Worm (Caenorhabditis elegans) whole organism, early embryonic: Measurements from ENCODE around the gene popl-7.

ENCODE experiments used
- F13C5.2 ChIP-seq: sonication (generic microtip); optimal IDR thresholded peaks from 2 replicates; lab custom pipeline; 2017; ENCODE audit warnings: mild to moderate bottlenecking, missing genetic modification characterization, inconsistent platforms, missing compliant biosample characterization
- ceh-36 ChIP-seq: sonication (generic microtip); optimal IDR thresholded peaks from 2 replicates; lab custom pipeline; 2016; ENCODE audit warnings: missing genetic modification characterization, inconsistent platforms, missing compliant biosample characterization
- ets-7 ChIP-seq: sonication (generic microtip); optimal IDR thresholded peaks from 2 replicates; lab custom pipeline; 2016; ENCODE audit warnings: missing genotype, missing genetic modification characterization, missing compliant biosample characterization
- flt-1 ChIP-seq: fragments of 200-800 bp; sonication (Bioruptor generic); IDR thresholded peaks from 2 replicates; pipeline ENCODE4 v1.3.6; 2022; ENCODE audit warnings: missing genetic modification characterization, missing compliant biosample characterization
- hnd-1 ChIP-seq: sonication (generic microtip); optimal IDR thresholded peaks from 2 replicates; lab custom pipeline; 2016; ENCODE audit warnings: missing genetic modification characterization, missing compliant biosample characterization
- pes-1 ChIP-seq: fragments of 200-800 bp; sonication (Bioruptor generic); IDR thresholded peaks from 2 replicates; pipeline ENCODE4 v1.3.6; 2022; ENCODE audit warnings: missing genetic modification reagents, missing genetic modification characterization, missing compliant biosample characterization
- tra-4 ChIP-seq: sonication (generic microtip); optimal IDR thresholded peaks from 2 replicates; lab custom pipeline; 2017; ENCODE audit warnings: missing genetic modification characterization, missing compliant biosample characterization

ce11 chrIV:13369120-13369842 lies 1.2 kb upstream of the popl-7 start, which contains the start of gene agt-1:
- TF ChIP-seq hnd-1 (tag; lab: Kevin White, UChicago) (no peak), ets-7 (tag; lab: Kevin White, UChicago) (no peak), tra-4 (tag; lab: Kevin White, UChicago) (no peak), F13C5.2 (no peak), pes-1 (GFP tag; lab: Robert Waterston, UW) (no peak), flt-1 (GFP tag; lab: Robert Waterston, UW) (no peak), ceh-36 (no peak)
